Worm (Caenorhabditis elegans) whole organism, L2 larva: ENCODE data around the gene F11C1.1.
A peak's percentile ranks its signal among the peaks of the same experiment; 100 is the strongest.

Experiments used
- C34F6.9 ChIP-seq: fragments of 150-350 bp; optimal IDR thresholded peaks from 2 replicates; lab custom pipeline; 2014; ENCODE audit warnings: missing biosample characterization, missing genetic modification characterization
- F13H6.1 ChIP-seq: sonication (generic microtip); optimal IDR thresholded peaks from 2 replicates; lab custom pipeline; 2016; ENCODE audit warnings: missing genetic modification characterization, missing compliant biosample characterization
- R02D3.7 ChIP-seq: fragments of 150-350 bp; optimal IDR thresholded peaks from 2 replicates; lab custom pipeline; 2014; ENCODE audit warnings: missing biosample characterization, missing genetic modification characterization
- Y55F3AM.14 ChIP-seq: fragments of 200-800 bp; sonication (Bioruptor generic); optimal IDR thresholded peaks from 2 replicates; lab custom pipeline; 2018; ENCODE audit warnings: mild to moderate bottlenecking, missing genetic modification characterization, missing compliant biosample characterization
- alr-1 ChIP-seq: fragments of 150-350 bp; optimal IDR thresholded peaks from 2 replicates; lab custom pipeline; 2014; ENCODE audit warnings: missing biosample characterization, missing genetic modification characterization
- ama-1 ChIP-seq: fragments of 150-350 bp; optimal IDR thresholded peaks from 2 replicates; lab custom pipeline; 2018; ENCODE audit warnings: inconsistent platforms
- ceh-16 ChIP-seq: fragments of 150-350 bp; optimal IDR thresholded peaks from 2 replicates; lab custom pipeline; 2014; ENCODE audit warnings: missing biosample characterization, missing genetic modification characterization
- crh-2 ChIP-seq: sonication (generic microtip); optimal IDR thresholded peaks from 2 replicates; lab custom pipeline; 2017; ENCODE audit warnings: missing biosample characterization, missing genetic modification characterization
- dmd-4 ChIP-seq: sonication (generic microtip); optimal IDR thresholded peaks from 2 replicates; lab custom pipeline; 2017; ENCODE audit warnings: missing biosample characterization, missing genetic modification characterization
- egl-27 ChIP-seq: sonication (generic microtip); optimal IDR thresholded peaks from 3 replicates; lab custom pipeline; 2017; ENCODE audit warnings: missing biosample characterization, missing genetic modification reagents, missing genetic modification characterization
- elt-1 ChIP-seq: fragments of 150-350 bp; optimal IDR thresholded peaks from 2 replicates; lab custom pipeline; 2014; ENCODE audit warnings: missing biosample characterization, missing genetic modification characterization
- fos-1 ChIP-seq: fragments of 150-350 bp; optimal IDR thresholded peaks from 2 replicates; lab custom pipeline; 2014; ENCODE audit warnings: missing biosample characterization, missing genetic modification characterization
- gmeb-1 ChIP-seq: fragments of 150-350 bp; optimal IDR thresholded peaks from 2 replicates; lab custom pipeline; 2014; ENCODE audit warnings: missing biosample characterization, missing genetic modification characterization
- lin-11 ChIP-seq: fragments of 150-350 bp; sonication (generic microtip); optimal IDR thresholded peaks from 2 replicates; lab custom pipeline; 2014; ENCODE audit warnings: missing biosample characterization, missing genetic modification characterization, inconsistent platforms, mixed read lengths
- lin-13 ChIP-seq: fragments of 150-350 bp; optimal IDR thresholded peaks from 2 replicates; lab custom pipeline; 2014; ENCODE audit warnings: missing biosample characterization, missing genetic modification reagents, missing genetic modification characterization
- lin-39 ChIP-seq: fragments of 150-350 bp; optimal IDR thresholded peaks from 2 replicates; lab custom pipeline; 2014; ENCODE audit warnings: missing biosample characterization, missing genetic modification reagents, missing genetic modification characterization
- lsy-2 ChIP-seq, 2 experiments: fragments of 150-350 bp in 1 of 2; sonication (generic microtip) in 1 of 2; optimal IDR thresholded peaks; 2 replicates each; lab custom pipeline; 2014 to 2017; ENCODE audit warnings: missing biosample characterization in 2 of 2, missing genetic modification characterization in 2 of 2
- mab-5 ChIP-seq: fragments of 150-350 bp; optimal IDR thresholded peaks from 2 replicates; lab custom pipeline; 2014; ENCODE audit warnings: missing biosample characterization, missing genetic modification characterization
- mbf-1 ChIP-seq: sonication (generic microtip); optimal IDR thresholded peaks from 2 replicates; lab custom pipeline; 2017; ENCODE audit warnings: missing biosample characterization, missing genetic modification characterization
- mdl-1 ChIP-seq, 2 experiments: fragments of 150-350 bp in 1 of 2; sonication (generic microtip) in 1 of 2; optimal IDR thresholded peaks; 2 replicates each; lab custom pipeline; 2017; ENCODE audit warnings: missing biosample characterization in 2 of 2, missing genetic modification characterization in 2 of 2
- nhr-10 ChIP-seq: sonication (generic microtip); optimal IDR thresholded peaks from 2 replicates; lab custom pipeline; 2017; ENCODE audit warnings: missing biosample characterization, missing genetic modification characterization
- nhr-11 ChIP-seq: fragments of 150-350 bp; optimal IDR thresholded peaks from 2 replicates; lab custom pipeline; 2014; ENCODE audit warnings: missing biosample characterization, missing genetic modification characterization
- nhr-12 ChIP-seq: fragments of 150-350 bp; optimal IDR thresholded peaks from 2 replicates; lab custom pipeline; 2014; ENCODE audit warnings: missing biosample characterization, missing genetic modification characterization
- nhr-129 ChIP-seq: fragments of 150-350 bp; optimal IDR thresholded peaks from 2 replicates; lab custom pipeline; 2014; ENCODE audit warnings: missing biosample characterization, missing genetic modification characterization
- nhr-21 ChIP-seq: fragments of 150-350 bp; optimal IDR thresholded peaks from 2 replicates; lab custom pipeline; 2014; ENCODE audit warnings: missing biosample characterization, missing genetic modification characterization
- nhr-23 ChIP-seq: fragments of 150-350 bp; optimal IDR thresholded peaks from 2 replicates; lab custom pipeline; 2014; ENCODE audit warnings: missing biosample characterization, missing genetic modification reagents, missing genetic modification characterization
- nhr-25 ChIP-seq: fragments of 150-350 bp; sonication (generic microtip); optimal IDR thresholded peaks from 3 replicates; lab custom pipeline; 2014; ENCODE audit warnings: missing biosample characterization, missing genetic modification characterization
- nhr-6 ChIP-seq: fragments of 150-350 bp; optimal IDR thresholded peaks from 2 replicates; lab custom pipeline; 2014; ENCODE audit warnings: missing biosample characterization, missing genetic modification characterization
- nhr-77 ChIP-seq: fragments of 150-350 bp; optimal IDR thresholded peaks from 2 replicates; lab custom pipeline; 2014; ENCODE audit warnings: missing biosample characterization, missing genetic modification characterization
- peb-1 ChIP-seq: fragments of 150-350 bp; optimal IDR thresholded peaks from 2 replicates; lab custom pipeline; 2014; ENCODE audit warnings: missing biosample characterization, missing genetic modification characterization
- skn-1 ChIP-seq: sonication (generic microtip); optimal IDR thresholded peaks from 2 replicates; lab custom pipeline; 2017; ENCODE audit warnings: missing biosample characterization, missing genetic modification characterization
- sma-3 ChIP-seq: sonication (generic microtip); optimal IDR thresholded peaks from 2 replicates; lab custom pipeline; 2016; ENCODE audit warnings: missing genetic modification reagents, missing genetic modification characterization, missing compliant biosample characterization
- sma-9 ChIP-seq, 2 experiments: fragments of 150-350 bp in 1 of 2; sonication (generic microtip) in 1 of 2; optimal IDR thresholded peaks; 2 replicates each; lab custom pipeline; 2014 to 2016; ENCODE audit warnings: missing genetic modification characterization in 2 of 2, mild to moderate bottlenecking in 1 of 2, missing biosample characterization in 1 of 2, missing compliant biosample characterization in 1 of 2, missing genetic modification reagents in 1 of 2, moderate library complexity in 1 of 2
- unc-39 ChIP-seq: fragments of 150-350 bp; optimal IDR thresholded peaks from 2 replicates; lab custom pipeline; 2014; ENCODE audit warnings: missing biosample characterization, missing genetic modification characterization
- unc-55 ChIP-seq: fragments of 150-350 bp; sonication (generic microtip); optimal IDR thresholded peaks from 3 replicates; lab custom pipeline; 2014; ENCODE audit warnings: missing biosample characterization, missing genetic modification reagents, missing genetic modification characterization
- unc-62 ChIP-seq: fragments of 150-350 bp; optimal IDR thresholded peaks from 2 replicates; lab custom pipeline; 2014; ENCODE audit warnings: missing biosample characterization, missing genetic modification reagents, missing genetic modification characterization
- ztf-1 ChIP-seq: fragments of 200-800 bp; sonication (Bioruptor generic); conservative IDR thresholded peaks from 2 replicates; pipeline ENCODE4 v1.3.6; 2022; ENCODE audit warnings: missing genetic modification characterization, missing compliant biosample characterization
- ztf-11 ChIP-seq: sonication (generic microtip); optimal IDR thresholded peaks from 2 replicates; lab custom pipeline; 2017; ENCODE audit warnings: missing biosample characterization, missing genetic modification characterization
- ztf-4 ChIP-seq: fragments of 150-350 bp; optimal IDR thresholded peaks from 2 replicates; lab custom pipeline; 2014; ENCODE audit warnings: missing biosample characterization, missing genetic modification characterization

F11C1.1 gene

ce11 chrX:13038791-13039190 is 48.4 kb upstream of the F11C1.1 start:
- no peak for TF ChIP-seq mbf-1 (tag; lab: Kevin White, UChicago)
- TF ChIP-seq lsy-2 (tag; optimal IDR thresholded peaks at IDR 0.05; lab: Kevin White, UChicago): peak in 1 of 2 experiments; percentile 17
- TF ChIP-seq nhr-10 (tag; lab: Kevin White, UChicago): no peak
- TF ChIP-seq F13H6.1: peak; percentile 17
- peak; percentile 21 for TF ChIP-seq sma-9 (GFP tag; optimal IDR thresholded peaks at IDR 0.05; lab: Kevin White, UChicago)
- no peak for TF ChIP-seq sma-9 (tag; optimal IDR thresholded peaks at IDR 0.05; lab: Kevin White, UChicago)
- TF ChIP-seq nhr-21 (tag; lab: Kevin White, UChicago): peak; percentile 30
- peak; percentile 47 for TF ChIP-seq sma-3
- no peak for TF ChIP-seq alr-1
- peak; percentile 29 for TF ChIP-seq egl-27 (tag; lab: Kevin White, UChicago)
- TF ChIP-seq nhr-129: peak; percentile 29
- peak; percentile 31 for TF ChIP-seq fos-1 (tag; lab: Kevin White, UChicago)
- TF ChIP-seq gmeb-1 (tag; lab: Kevin White, UChicago): peak; percentile 1
- no peak for TF ChIP-seq mab-5 (tag; lab: Kevin White, UChicago)
- no peak for TF ChIP-seq nhr-25 (tag; lab: Kevin White, UChicago)
- TF ChIP-seq C34F6.9: peak; percentile 1

DNA sequence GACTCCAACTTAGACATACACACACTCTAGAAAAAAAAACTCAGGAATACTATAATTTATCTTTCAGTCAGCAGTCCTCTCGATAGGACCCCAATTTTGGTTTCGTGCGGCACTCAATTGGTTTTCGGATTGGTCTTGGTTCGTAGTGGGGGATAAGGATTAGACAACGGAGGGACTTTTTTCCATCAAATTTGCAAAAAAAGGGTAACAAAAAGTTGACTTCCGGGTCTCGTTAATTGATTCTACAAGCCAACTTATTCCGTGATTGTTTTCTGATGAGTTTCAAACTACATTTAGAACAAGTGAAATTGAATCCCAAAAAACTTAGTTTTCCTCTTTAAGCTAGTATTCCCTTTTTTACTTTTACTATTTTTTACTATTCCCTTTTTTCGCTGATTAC is 44.0 kb upstream of the F11C1.1 start:
- TF ChIP-seq sma-9 (GFP tag; optimal IDR thresholded peaks at IDR 0.05; lab: Kevin White, UChicago): no peak
- no peak for TF ChIP-seq sma-9 (tag; optimal IDR thresholded peaks at IDR 0.05; lab: Kevin White, UChicago)
- TF ChIP-seq lsy-2 (tag; optimal IDR thresholded peaks at IDR 0.05; lab: Kevin White, UChicago): no peak
- no peak for TF ChIP-seq fos-1 (tag; lab: Kevin White, UChicago)
- no peak for TF ChIP-seq peb-1
- TF ChIP-seq lin-11 (tag; lab: Kevin White, UChicago): no peak
- no peak for TF ChIP-seq Y55F3AM.14 (GFP tag; lab: Kevin White, UChicago)
- TF ChIP-seq egl-27 (tag; lab: Kevin White, UChicago): no peak
- TF ChIP-seq nhr-10 (tag; lab: Kevin White, UChicago): no peak
- TF ChIP-seq ama-1 (lab: Kevin White, UChicago): no peak
- TF ChIP-seq gmeb-1 (tag; lab: Kevin White, UChicago): no peak
- TF ChIP-seq nhr-12 (tag; lab: Kevin White, UChicago): no peak
- TF ChIP-seq unc-39 (tag; lab: Kevin White, UChicago): no peak
- TF ChIP-seq crh-2 (tag; lab: Kevin White, UChicago): no peak
- TF ChIP-seq ztf-4: no peak
- TF ChIP-seq C34F6.9: no peak
- TF ChIP-seq, all 48 proteins: peak for 0

DNA sequence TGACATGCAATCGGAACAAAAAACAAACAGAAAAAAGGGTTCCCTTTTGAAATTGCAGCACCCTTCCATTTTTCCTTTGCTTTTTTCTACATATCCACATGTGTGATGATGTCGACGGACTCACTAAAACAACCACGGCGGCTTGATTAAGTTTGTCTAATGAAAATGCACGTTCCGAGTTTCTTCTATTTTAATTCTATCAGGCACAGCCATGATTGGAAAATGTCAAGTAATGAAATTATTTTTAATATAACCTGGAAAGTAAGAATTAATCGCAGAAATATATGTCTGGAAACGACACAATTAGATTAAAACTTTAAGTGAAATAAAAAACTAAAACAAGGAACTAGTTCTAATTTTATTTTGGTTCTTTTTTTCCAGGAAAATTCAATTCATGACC is 43.5 kb upstream of the F11C1.1 start:
- TF ChIP-seq crh-2 (tag; lab: Kevin White, UChicago): no peak
- no peak for TF ChIP-seq unc-55 (GFP tag; lab: Kevin White, UChicago)
- no peak for TF ChIP-seq alr-1
- TF ChIP-seq dmd-4 (tag; lab: Kevin White, UChicago): no peak
- no peak for TF ChIP-seq nhr-10 (tag; lab: Kevin White, UChicago)
- TF ChIP-seq ceh-16 (tag; lab: Kevin White, UChicago): no peak
- no peak for TF ChIP-seq ztf-1 (GFP tag; lab: Robert Waterston, UW)
- no peak for TF ChIP-seq lin-39 (tag; lab: Kevin White, UChicago)
- TF ChIP-seq C34F6.9: no peak
- TF ChIP-seq peb-1: no peak
- no peak for TF ChIP-seq ztf-11 (tag; lab: Kevin White, UChicago)
- TF ChIP-seq lin-13 (GFP tag; lab: Kevin White, UChicago): no peak
- TF ChIP-seq lin-11 (tag; lab: Kevin White, UChicago): no peak
- TF ChIP-seq unc-39 (tag; lab: Kevin White, UChicago): no peak
- TF ChIP-seq gmeb-1 (tag; lab: Kevin White, UChicago): no peak

ce11 chrX:13032610-13033009 is 42.2 kb upstream of the F11C1.1 start, which contains the start of gene npr-10:
Gene npr-10, minus strand, starts transcription at chrX:13032710.
- no peak for TF ChIP-seq nhr-23 (tag; lab: Kevin White, UChicago)
- no peak for TF ChIP-seq nhr-6 (tag; lab: Kevin White, UChicago)
- TF ChIP-seq ztf-11 (tag; lab: Kevin White, UChicago): no peak
- no peak for TF ChIP-seq sma-3
- no peak for TF ChIP-seq unc-39 (tag; lab: Kevin White, UChicago)
- TF ChIP-seq lin-11 (tag; lab: Kevin White, UChicago): no peak
- TF ChIP-seq ztf-4: no peak
- TF ChIP-seq mab-5 (tag; lab: Kevin White, UChicago): no peak
- no peak for TF ChIP-seq F13H6.1

DNA sequence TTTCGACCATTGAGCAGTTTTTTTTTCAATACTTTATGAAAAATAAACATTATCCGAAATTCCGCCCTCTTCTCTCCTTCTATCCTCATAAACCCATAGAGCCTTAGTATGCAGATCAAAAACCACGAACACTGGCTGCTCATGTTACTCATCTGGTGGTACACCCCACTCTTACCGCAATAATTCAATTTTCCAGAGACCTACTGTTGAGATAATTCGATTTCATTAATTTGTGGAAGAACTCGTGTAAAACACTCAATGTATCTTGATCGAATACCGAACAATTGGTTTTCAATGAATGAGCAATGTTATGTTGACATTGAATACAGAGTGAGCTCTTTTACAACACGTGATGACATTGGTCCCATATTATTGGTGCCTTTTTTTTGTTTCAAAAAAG is 31.1 kb upstream of the F11C1.1 start:
- TF ChIP-seq C34F6.9 (no peak), elt-1 (tag; lab: Kevin White, UChicago) (no peak), sma-3 (no peak), mbf-1 (tag; lab: Kevin White, UChicago) (no peak), ztf-11 (tag; lab: Kevin White, UChicago) (no peak), mab-5 (tag; lab: Kevin White, UChicago) (no peak), lin-11 (tag; lab: Kevin White, UChicago) (no peak), nhr-23 (tag; lab: Kevin White, UChicago) (no peak), nhr-11 (tag; lab: Kevin White, UChicago) (no peak), unc-55 (GFP tag; lab: Kevin White, UChicago) (no peak), unc-62 (GFP tag; lab: Kevin White, UChicago) (no peak), nhr-77 (no peak), ceh-16 (tag; lab: Kevin White, UChicago) (no peak), fos-1 (tag; lab: Kevin White, UChicago) (no peak), crh-2 (tag; lab: Kevin White, UChicago) (no peak), lin-39 (tag; lab: Kevin White, UChicago) (no peak), skn-1 (no peak), R02D3.7 (tag; lab: Kevin White, UChicago) (no peak), nhr-6 (tag; lab: Kevin White, UChicago) (no peak), mdl-1 (tag; optimal IDR thresholded peaks at IDR 0.05; lab: Kevin White, UChicago) (no peak)
